Worm (Caenorhabditis elegans) whole organism, young adult: ENCODE results near the gene srt-41.

Experiments
- B0336.3 ChIP-seq: fragments of 200-800 bp; sonication (Bioruptor generic); IDR thresholded peaks from 2 replicates; pipeline ENCODE4 v1.3.6; 2022; ENCODE audit warnings: missing genetic modification characterization, missing compliant biosample characterization
- C06A6.2 ChIP-seq: fragments of 200-800 bp; sonication (Bioruptor generic); conservative IDR thresholded peaks from 2 replicates; pipeline ENCODE4 v1.3.6; 2022; ENCODE audit warnings: missing genetic modification characterization, missing compliant biosample characterization
- C17E4.6 ChIP-seq: fragments of 200-800 bp; sonication (Bioruptor generic); IDR thresholded peaks from 2 replicates; pipeline ENCODE4 v1.3.6; 2022; ENCODE audit warnings: missing genetic modification reagents, missing genetic modification characterization, missing compliant biosample characterization
- F22D6.2 ChIP-seq: sonication (generic microtip); optimal IDR thresholded peaks from 2 replicates; lab custom pipeline; 2016; ENCODE audit warnings: mild to moderate bottlenecking, missing genetic modification characterization, missing compliant biosample characterization
- F33H1.4 ChIP-seq: fragments of 200-800 bp; sonication (Bioruptor generic); IDR thresholded peaks from 2 replicates; pipeline ENCODE4 v1.3.6; 2022; ENCODE audit warnings: missing genetic modification reagents, missing genetic modification characterization, missing compliant biosample characterization
- F37B4.10 ChIP-seq: fragments of 200-800 bp; sonication (Bioruptor generic); IDR thresholded peaks from 2 replicates; pipeline ENCODE4 v1.3.6; 2022; ENCODE audit warnings: missing genetic modification characterization, missing compliant biosample characterization
- F39B2.1 ChIP-seq: fragments of 200-800 bp; sonication (Bioruptor generic); IDR thresholded peaks from 2 replicates; pipeline ENCODE4 v1.3.6; 2022; ENCODE audit warnings: missing genetic modification reagents, missing genetic modification characterization, missing compliant biosample characterization
- F55B11.4 ChIP-seq: sonication (generic microtip); optimal IDR thresholded peaks from 2 replicates; lab custom pipeline; 2016; ENCODE audit warnings: missing compliant biosample characterization, missing genetic modification characterization, borderline replicate concordance; ENCODE audit not compliant: insufficient read depth
- F57A8.1 ChIP-seq: fragments of 200-800 bp; sonication (Bioruptor generic); optimal IDR thresholded peaks from 2 replicates; lab custom pipeline; 2018; ENCODE audit warnings: mild to moderate bottlenecking, missing genetic modification characterization, moderate library complexity, missing compliant biosample characterization
- K12H6.12 ChIP-seq: fragments of 200-800 bp; sonication (Bioruptor generic); optimal IDR thresholded peaks from 2 replicates; lab custom pipeline; 2018; ENCODE audit warnings: mild to moderate bottlenecking, missing genetic modification characterization, missing compliant biosample characterization
- Y56A3A.18 ChIP-seq: fragments of 200-800 bp; sonication (Bioruptor generic); IDR thresholded peaks from 2 replicates; pipeline ENCODE4 v1.3.6; 2022; ENCODE audit warnings: missing genetic modification reagents, missing genetic modification characterization, missing compliant biosample characterization
- atf-7 ChIP-seq: sonication (generic microtip); optimal IDR thresholded peaks from 2 replicates; lab custom pipeline; 2017; ENCODE audit warnings: mild to moderate bottlenecking, missing genetic modification characterization, missing compliant biosample characterization
- athp-1 ChIP-seq: sonication (generic microtip); optimal IDR thresholded peaks from 2 replicates; lab custom pipeline; 2017; ENCODE audit warnings: mild to moderate bottlenecking, missing genetic modification characterization, missing compliant biosample characterization
- bed-1 ChIP-seq: fragments of 200-800 bp; sonication (Bioruptor generic); IDR thresholded peaks from 2 replicates; pipeline ENCODE4 v1.3.6; 2022; ENCODE audit warnings: missing genetic modification reagents, missing genetic modification characterization, missing compliant biosample characterization
- cebp-1 ChIP-seq, 2 experiments: fragments of 200-800 bp in 1 of 2; sonication (Bioruptor generic) in 1 of 2; sonication (generic microtip) in 1 of 2; IDR thresholded peaks in 1 of 2; optimal IDR thresholded peaks in 1 of 2; 2 replicates each; pipeline versions ENCODE4 v1.3.6 to Lab custom; 2017 to 2022; ENCODE audit warnings: missing compliant biosample characterization in 2 of 2, missing genetic modification characterization in 2 of 2, mild to moderate bottlenecking in 1 of 2, missing genetic modification reagents in 1 of 2, moderate library complexity in 1 of 2
- cebp-2 ChIP-seq: fragments of 200-800 bp; sonication (Bioruptor generic); IDR thresholded peaks from 2 replicates; pipeline ENCODE4 v1.3.6; 2022; ENCODE audit warnings: missing genetic modification characterization, missing compliant biosample characterization
- ceh-100 ChIP-seq: fragments of 200-800 bp; sonication (Bioruptor generic); IDR thresholded peaks from 2 replicates; pipeline ENCODE4 v1.3.6; 2022; ENCODE audit warnings: missing genetic modification reagents, missing genetic modification characterization, missing compliant biosample characterization
- ceh-40 ChIP-seq: fragments of 200-800 bp; sonication (Bioruptor generic); IDR thresholded peaks from 2 replicates; pipeline ENCODE4 v1.3.6; 2022; ENCODE audit warnings: missing genetic modification characterization, missing compliant biosample characterization
- ceh-58 ChIP-seq: fragments of 200-800 bp; sonication (Bioruptor generic); IDR thresholded peaks from 2 replicates; pipeline ENCODE4 v1.3.6; 2022; ENCODE audit warnings: missing genetic modification characterization, missing compliant biosample characterization
- dox-1 ChIP-seq: fragments of 200-800 bp; sonication (Bioruptor generic); IDR thresholded peaks from 2 replicates; pipeline ENCODE4 v1.3.6; 2022; ENCODE audit warnings: missing genetic modification reagents, missing genetic modification characterization, missing compliant biosample characterization
- egrh-3 ChIP-seq: fragments of 200-800 bp; sonication (Bioruptor generic); IDR thresholded peaks from 2 replicates; pipeline ENCODE4 v1.3.6; 2022; ENCODE audit warnings: missing genetic modification reagents, missing genetic modification characterization, missing compliant biosample characterization
- ekl-4 ChIP-seq: fragments of 200-800 bp; sonication (Bioruptor generic); IDR thresholded peaks from 2 replicates; pipeline ENCODE4 v1.3.6; 2022; ENCODE audit warnings: missing genetic modification reagents, missing genetic modification characterization, missing compliant biosample characterization
- ets-4 ChIP-seq: fragments of 200-800 bp; sonication (Bioruptor generic); optimal IDR thresholded peaks from 2 replicates; lab custom pipeline; 2018; ENCODE audit warnings: mild to moderate bottlenecking, missing genetic modification characterization, missing compliant biosample characterization
- hlh-12 ChIP-seq: sonication (generic microtip); optimal IDR thresholded peaks from 2 replicates; lab custom pipeline; 2016; ENCODE audit warnings: missing genetic modification characterization, missing compliant biosample characterization
- hmg-1.2 ChIP-seq: fragments of 200-800 bp; sonication (Bioruptor generic); IDR thresholded peaks from 2 replicates; pipeline ENCODE4 v1.3.6; 2022; ENCODE audit warnings: missing genetic modification reagents, missing genetic modification characterization, missing compliant biosample characterization
- hrde-1 ChIP-seq: sonication (generic microtip); optimal IDR thresholded peaks from 2 replicates; lab custom pipeline; 2016; ENCODE audit warnings: missing genetic modification characterization, mild to moderate bottlenecking, missing compliant biosample characterization, moderate library complexity, missing genotype, missing genetic modification reagents, borderline replicate concordance
- hsf-1 ChIP-seq: fragments of 200-800 bp; sonication (Bioruptor generic); IDR thresholded peaks from 2 replicates; pipeline ENCODE4 v1.3.6; 2022; ENCODE audit warnings: missing genetic modification reagents, missing genetic modification characterization, missing compliant biosample characterization
- lag-1 ChIP-seq: fragments of 200-800 bp; sonication (Bioruptor generic); IDR thresholded peaks from 2 replicates; pipeline ENCODE4 v1.3.6; 2022; ENCODE audit warnings: missing genetic modification reagents, missing genetic modification characterization, missing compliant biosample characterization
- let-526 ChIP-seq: fragments of 200-800 bp; sonication (Bioruptor generic); IDR thresholded peaks from 2 replicates; pipeline ENCODE4 v1.3.6; 2022; ENCODE audit warnings: missing genetic modification reagents, missing genetic modification characterization, missing compliant biosample characterization
- lin-26 ChIP-seq: fragments of 200-800 bp; sonication (Bioruptor generic); IDR thresholded peaks from 2 replicates; pipeline ENCODE4 v1.3.6; 2022; ENCODE audit warnings: missing genetic modification reagents, missing genetic modification characterization, missing compliant biosample characterization
- lin-40 ChIP-seq: sonication (generic microtip); optimal IDR thresholded peaks from 2 replicates; lab custom pipeline; 2016; ENCODE audit warnings: missing genetic modification characterization, mild to moderate bottlenecking, missing compliant biosample characterization, missing genotype, missing genetic modification reagents
- lir-1 ChIP-seq: fragments of 200-800 bp; sonication (Bioruptor generic); conservative IDR thresholded peaks from 2 replicates; pipeline ENCODE4 v1.3.6; 2022; ENCODE audit warnings: missing genetic modification reagents, missing genetic modification characterization, missing compliant biosample characterization
- lsl-1 ChIP-seq: fragments of 200-800 bp; sonication (Bioruptor generic); optimal IDR thresholded peaks from 2 replicates; lab custom pipeline; 2018; ENCODE audit warnings: mild to moderate bottlenecking, missing genetic modification characterization, moderate library complexity, missing compliant biosample characterization
- madf-8 ChIP-seq: fragments of 200-800 bp; sonication (Bioruptor generic); conservative IDR thresholded peaks from 2 replicates; pipeline ENCODE4 v1.3.6; 2022; ENCODE audit warnings: missing genetic modification reagents, missing genetic modification characterization, missing compliant biosample characterization
- nfyb-1 ChIP-seq: fragments of 200-800 bp; sonication (Bioruptor generic); IDR thresholded peaks from 2 replicates; pipeline ENCODE4 v1.3.6; 2022; ENCODE audit warnings: missing genetic modification reagents, missing genetic modification characterization, missing compliant biosample characterization
- nhr-179 ChIP-seq: sonication (generic microtip); optimal IDR thresholded peaks from 2 replicates; lab custom pipeline; 2016; ENCODE audit warnings: mild to moderate bottlenecking, missing genetic modification characterization, missing compliant biosample characterization
- pbrm-1 ChIP-seq: fragments of 200-800 bp; sonication (Bioruptor generic); IDR thresholded peaks from 2 replicates; pipeline ENCODE4 v1.3.6; 2022; ENCODE audit warnings: missing genetic modification reagents, missing genetic modification characterization, missing compliant biosample characterization
- rpc-1 ChIP-seq, 2 experiments: fragments of 150-350 bp in 1 of 2; sonication (generic microtip) in 1 of 2; optimal IDR thresholded peaks; 2 replicates each; lab custom pipeline; 2014 to 2018; ENCODE audit warnings: missing biosample characterization in 1 of 2, missing genetic modification characterization in 1 of 2, missing genetic modification reagents in 1 of 2, missing genotype in 1 of 2
- snpc-1.1 ChIP-seq: sonication (generic microtip); optimal IDR thresholded peaks from 2 replicates; lab custom pipeline; 2017; ENCODE audit warnings: missing genetic modification characterization, mild to moderate bottlenecking, missing compliant biosample characterization, antibody characterized with exemption, moderate library complexity, missing genotype, missing genetic modification reagents; ENCODE audit not compliant: insufficient read depth
- snpc-1.3 ChIP-seq: sonication (generic microtip); optimal IDR thresholded peaks from 2 replicates; lab custom pipeline; 2017; ENCODE audit warnings: missing genetic modification characterization, mild to moderate bottlenecking, missing compliant biosample characterization, antibody characterized with exemption, moderate library complexity, missing genotype, missing genetic modification reagents; ENCODE audit not compliant: insufficient read depth
- somi-1 ChIP-seq: fragments of 200-800 bp; sonication (Bioruptor generic); optimal IDR thresholded peaks from 2 replicates; lab custom pipeline; 2018; ENCODE audit warnings: mild to moderate bottlenecking, missing genetic modification characterization, missing compliant biosample characterization
- unc-130 ChIP-seq: sonication (generic microtip); optimal IDR thresholded peaks from 2 replicates; lab custom pipeline; 2016; ENCODE audit warnings: missing genetic modification reagents, missing genetic modification characterization, missing compliant biosample characterization
- unc-62 ChIP-seq: fragments of 150-350 bp; optimal IDR thresholded peaks from 2 replicates; lab custom pipeline; 2014; ENCODE audit warnings: missing biosample characterization, missing genetic modification reagents, missing genetic modification characterization
- xnd-1 ChIP-seq: sonication (generic microtip); optimal IDR thresholded peaks from 2 replicates; lab custom pipeline; 2016; ENCODE audit warnings: missing genotype, missing genetic modification reagents, missing genetic modification characterization, missing compliant biosample characterization
- ztf-18 ChIP-seq: sonication (generic microtip); optimal IDR thresholded peaks from 2 replicates; lab custom pipeline; 2016; ENCODE audit warnings: missing genotype, mild to moderate bottlenecking, missing genetic modification characterization, missing compliant biosample characterization
- ztf-22 ChIP-seq: fragments of 200-800 bp; sonication (Bioruptor generic); optimal IDR thresholded peaks from 2 replicates; lab custom pipeline; 2018; ENCODE audit warnings: mild to moderate bottlenecking, missing genetic modification characterization, moderate library complexity, missing compliant biosample characterization

srt-41 gene

ce11 chrV:1794218-1794617 is 8.7 kb downstream of the srt-41 start, which contains the start of gene F36H9.1:
F36H9.1 (plus strand) TSS chrV:1794518.
- TF ChIP-seq C06A6.2 (GFP tag; lab: Robert Waterston, UW), result no peak
- TF ChIP-seq somi-1 (GFP tag; lab: Kevin White, UChicago), result no peak
- TF ChIP-seq ceh-100 (GFP tag; lab: Robert Waterston, UW), result no peak
- TF ChIP-seq lsl-1, result no peak
- TF ChIP-seq cebp-1 (GFP tag; IDR thresholded peaks at IDR 0.05; lab: Robert Waterston, UW), result no peak
- no peak for TF ChIP-seq cebp-1 (tag; optimal IDR thresholded peaks at IDR 0.05; lab: Kevin White, UChicago)
- TF ChIP-seq C17E4.6, result no peak
- no peak for TF ChIP-seq lir-1 (GFP tag; lab: Robert Waterston, UW)
- no peak for TF ChIP-seq hmg-1.2 (GFP tag; lab: Robert Waterston, UW)
- TF ChIP-seq B0336.3 (GFP tag; lab: Robert Waterston, UW), result no peak
- TF ChIP-seq ceh-58 (GFP tag; lab: Robert Waterston, UW), result no peak
- no peak for TF ChIP-seq egrh-3 (GFP tag; lab: Robert Waterston, UW)
- no peak for TF ChIP-seq atf-7 (tag; lab: Kevin White, UChicago)
- TF ChIP-seq F22D6.2 (tag; lab: Kevin White, UChicago), result no peak
- TF ChIP-seq bed-1 (GFP tag; lab: Robert Waterston, UW), result no peak
- TF ChIP-seq F39B2.1, result no peak
- TF ChIP-seq nhr-179 (tag; lab: Kevin White, UChicago), result no peak
- TF ChIP-seq nfyb-1 (GFP tag; lab: Robert Waterston, UW), result no peak
- TF ChIP-seq F57A8.1 (GFP tag; lab: Kevin White, UChicago), result no peak
- TF ChIP-seq ceh-40, result no peak
- TF ChIP-seq lin-40 (tag; lab: Kevin White, UChicago), result no peak

- TF ChIP-seq snpc-1.1 (tag; lab: Kevin White, UChicago) (no peak), cebp-2 (no peak), ztf-22 (GFP tag; lab: Kevin White, UChicago) (no peak), K12H6.12 (no peak), let-526 (GFP tag; lab: Robert Waterston, UW) (no peak), ets-4 (GFP tag; lab: Kevin White, UChicago) (no peak), pbrm-1 (GFP tag; lab: Robert Waterston, UW) (no peak), lag-1 (GFP tag; lab: Robert Waterston, UW) (no peak), hlh-12 (tag; lab: Kevin White, UChicago) (no peak), ekl-4 (GFP tag; lab: Robert Waterston, UW) (no peak), F39B2.1 (no peak), rpc-1 (optimal IDR thresholded peaks at IDR 0.05; lab: Kevin White, UChicago) (no peak), rpc-1 (tag; optimal IDR thresholded peaks at IDR 0.05; lab: Kevin White, UChicago) (no peak), Y56A3A.18 (GFP tag; lab: Robert Waterston, UW) (no peak), madf-8 (GFP tag; lab: Robert Waterston, UW) (no peak), nfyb-1 (GFP tag; lab: Robert Waterston, UW) (no peak), F57A8.1 (GFP tag; lab: Kevin White, UChicago) (no peak), dox-1 (no peak)
These were observed 13.4 kb downstream of the srt-41 start for ce11 chrV:1789495-1789894.

- TF ChIP-seq pbrm-1 (GFP tag; lab: Robert Waterston, UW) (no peak), lin-26 (GFP tag; lab: Robert Waterston, UW) (no peak), lir-1 (GFP tag; lab: Robert Waterston, UW) (no peak), unc-62 (GFP tag; lab: Kevin White, UChicago) (no peak), F37B4.10 (GFP tag; lab: Robert Waterston, UW) (no peak), snpc-1.3 (tag; lab: Kevin White, UChicago) (no peak), xnd-1 (no peak), athp-1 (tag; lab: Kevin White, UChicago) (no peak), ceh-40 (no peak), F33H1.4 (no peak), hrde-1 (no peak), ceh-58 (GFP tag; lab: Robert Waterston, UW) (no peak), dox-1 (no peak), F55B11.4 (tag; lab: Kevin White, UChicago) (no peak), ztf-18 (tag; lab: Kevin White, UChicago) (no peak), hsf-1 (no peak), unc-130 (GFP tag; lab: Kevin White, UChicago) (no peak)
These were observed 14.8 kb downstream of the srt-41 start, which contains the start of gene F36H9.2 for ce11 chrV:1788157-1788556. F36H9.2 (plus strand) TSS chrV:1788457.
